Worm (Caenorhabditis elegans) whole organism, L4/young adult: Measurements from ENCODE around the gene msp-45.
"Not testable (repeated sequence)": the region's sequence is repeated elsewhere in the genome, so short reads cannot be mapped to it uniquely, and the experiment has no call there.

Experiments used
- W03F9.2 ChIP-seq: fragments of 150-350 bp; optimal IDR thresholded peaks from 2 replicates; lab custom pipeline; 2014; ENCODE audit warnings: missing biosample characterization, missing genetic modification characterization
- dao-5 ChIP-seq: sonication (generic microtip); optimal IDR thresholded peaks from 2 replicates; lab custom pipeline; 2016; ENCODE audit warnings: missing genotype, missing genetic modification characterization, moderate library complexity, missing compliant biosample characterization
- him-1 ChIP-seq: sonication (generic microtip); optimal IDR thresholded peaks from 2 replicates; lab custom pipeline; 2016; ENCODE audit warnings: missing genotype, missing genetic modification reagents, missing genetic modification characterization, missing compliant biosample characterization

Gene msp-45

DNA sequence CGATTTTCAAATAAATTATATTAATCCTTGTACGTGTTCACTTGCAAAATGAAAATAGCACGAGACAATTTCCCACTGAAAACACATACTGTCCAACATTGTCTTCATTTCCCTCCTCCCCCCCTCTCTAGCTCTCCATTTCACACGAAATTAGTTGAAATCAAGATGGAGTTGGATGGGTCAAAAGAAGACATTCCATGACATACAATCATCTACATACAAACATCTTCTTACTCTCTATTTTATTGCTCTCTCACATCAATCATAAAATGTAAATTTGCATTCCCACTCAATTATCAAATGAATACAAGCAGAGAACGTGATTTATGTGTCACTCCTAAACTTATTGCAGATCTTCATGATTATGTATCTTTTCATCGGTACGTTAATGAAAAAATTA is 41.1 kb downstream of the msp-45 start, which contains the start of gene srsy-1:
Gene srsy-1 (plus strand): TSS at position 301 of the 400 bp plus-strand sequence.
- TF ChIP-seq W03F9.2 (tag; lab: Kevin White, UChicago) (no peak), dao-5 (tag; lab: Kevin White, UChicago) (no peak), him-1 (tag; lab: Kevin White, UChicago) (no peak)

DNA sequence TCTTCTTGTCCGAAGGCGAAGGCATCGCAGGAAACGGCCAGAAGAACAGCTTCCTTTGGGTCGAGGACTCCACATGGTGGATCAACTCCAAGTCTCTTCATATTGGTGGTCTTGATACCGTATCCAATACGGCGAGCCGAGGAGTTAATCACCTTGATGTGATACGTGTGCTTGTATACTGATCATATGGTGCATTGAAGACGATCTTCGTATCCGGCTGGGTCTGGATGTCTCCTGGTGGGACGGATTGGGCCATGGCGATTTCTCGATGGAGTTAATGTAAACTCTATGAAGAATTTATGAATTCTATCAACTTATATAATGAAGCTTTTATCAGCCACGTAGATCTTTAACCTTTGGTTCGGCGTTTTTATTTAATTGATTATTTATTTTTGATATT is 41.6 kb downstream of the msp-45 start, which contains the start of gene msp-74:
Gene msp-74 (minus strand): TSS at position 101 of the 400 bp plus-strand sequence.
- not testable (repeated sequence) for TF ChIP-seq W03F9.2, dao-5, him-1 (tag; lab: Kevin White, UChicago)

ce11 chrII:5112082-5112481 is 44.8 kb downstream of the msp-45 start, which contains the start of gene F09C12.8:
Gene F09C12.8, plus strand, starts transcription at chrII:5112382.
- TF ChIP-seq dao-5 (tag; lab: Kevin White, UChicago): no peak

DNA sequence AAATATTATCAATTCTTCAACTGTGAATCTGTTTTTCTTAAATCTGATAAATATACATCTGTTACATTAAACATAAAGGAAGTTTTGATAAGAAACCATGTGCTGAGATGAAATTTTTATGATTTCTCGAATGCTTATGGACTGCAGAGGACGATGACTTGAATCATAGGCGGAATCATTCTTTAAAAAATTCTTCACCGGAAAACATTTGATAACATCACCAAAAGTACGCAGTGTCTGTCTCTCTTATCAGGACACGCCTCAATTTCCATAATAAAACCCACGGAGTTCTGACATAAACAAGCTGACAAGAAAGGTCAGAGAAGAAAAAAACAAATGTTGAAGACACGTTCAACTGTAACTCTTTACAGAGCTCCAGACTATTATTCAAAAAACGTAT is 47.2 kb downstream of the msp-45 start, which contains the start of gene F09C12.2:
Gene F09C12.2 (plus strand): TSS at position 320 of the 400 bp plus-strand sequence.
- TF ChIP-seq dao-5 (tag; lab: Kevin White, UChicago): no peak
- TF ChIP-seq him-1 (tag; lab: Kevin White, UChicago): no peak
- no peak for TF ChIP-seq W03F9.2 (tag; lab: Kevin White, UChicago)
